Fruit fly (Drosophila melanogaster) whole organism: ENCODE results near the gene CG42762.

Experiments used
- CG8478 ChIP-seq: fragments of >200 bp; optimal IDR thresholded peaks from 2 replicates; lab custom pipeline; 2018; ENCODE audit warnings: inconsistent platforms
- Dll ChIP-seq: fragments of >200 bp; optimal IDR thresholded peaks from 2 replicates; lab custom pipeline; 2017
- EcR ChIP-seq, 2 experiments: fragments of >200 bp; optimal IDR thresholded peaks; 2 replicates each; lab custom pipeline; 2017; ENCODE audit warnings: missing biosample characterization in 2 of 2, missing genetic modification characterization in 2 of 2, missing genetic modification reagents in 2 of 2
- pan ChIP-seq: fragments of >200 bp; optimal IDR thresholded peaks from 2 replicates; lab custom pipeline; 2017
- psq ChIP-seq: fragments of >200 bp; optimal IDR thresholded peaks from 2 replicates; lab custom pipeline; 2017
- usp ChIP-seq: fragments of >200 bp; optimal IDR thresholded peaks from 2 replicates; lab custom pipeline; 2017; ENCODE audit warnings: missing biosample characterization, missing genetic modification characterization, mixed read lengths

DNA sequence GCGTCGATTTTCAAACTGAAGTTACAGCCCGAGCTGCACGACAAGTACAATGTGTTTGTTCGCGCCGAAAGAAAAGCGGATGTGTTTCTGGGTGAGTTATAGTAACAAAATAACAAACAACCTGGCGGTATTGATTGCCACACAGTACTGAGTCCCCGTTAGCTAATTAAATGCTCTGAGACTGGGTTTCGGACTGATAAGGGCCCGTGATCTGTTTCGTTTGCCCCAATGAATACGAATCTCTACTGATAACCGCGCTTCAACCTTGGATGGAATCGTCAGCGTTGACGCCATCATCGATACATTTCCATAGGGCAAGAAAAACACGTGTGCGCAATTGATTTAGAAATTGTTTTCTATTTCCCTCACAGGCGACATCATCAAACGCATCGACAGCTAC, 13.3 kb upstream of the CG42762 start:
- TF ChIP-seq Dll (lab: Kevin White, UChicago) (no peak), EcR (GFP tag; optimal IDR thresholded peaks at IDR 0.05; lab: Kevin White, UChicago) (no peak), psq (lab: Kevin White, UChicago) (no peak), CG8478 (lab: Kevin White, UChicago) (no peak), pan (no peak), usp (no peak)
